Fruit fly (Drosophila melanogaster) whole organism, prepupa: ENCODE data around the gene Osbp.

Experiments used
- Blimp-1 ChIP-seq: fragments of 200-800 bp; sonication (Bioruptor generic); optimal IDR thresholded peaks from 3 replicates; lab custom pipeline; 2017; ENCODE audit warnings: missing biosample characterization, missing genetic modification characterization, mild to moderate bottlenecking, moderate library complexity, missing genetic modification reagents
- CG10631 ChIP-seq: fragments of 200-800 bp; sonication (Bioruptor generic); optimal IDR thresholded peaks from 2 replicates; lab custom pipeline; 2016; ENCODE audit warnings: missing biosample characterization, missing genetic modification characterization
- CG10669 ChIP-seq: fragments of 200-800 bp; sonication (Bioruptor generic); optimal IDR thresholded peaks from 3 replicates; lab custom pipeline; 2018; ENCODE audit warnings: missing biosample characterization, mild to moderate bottlenecking, missing genetic modification characterization, moderate library complexity
- CG11294 ChIP-seq: fragments of 200-800 bp; sonication (Bioruptor generic); IDR thresholded peaks from 2 replicates; pipeline ENCODE4 v1.3.6; 2022; ENCODE audit warnings: missing biosample characterization, missing genetic modification characterization
- CG11762 ChIP-seq: fragments of 200-800 bp; sonication (Bioruptor generic); optimal IDR thresholded peaks from 3 replicates; lab custom pipeline; 2016; ENCODE audit warnings: missing biosample characterization, missing genetic modification characterization; ENCODE audit not compliant: insufficient read depth
- CG11902 ChIP-seq: fragments of 200-800 bp; sonication (Bioruptor generic); optimal IDR thresholded peaks from 3 replicates; lab custom pipeline; 2016; ENCODE audit warnings: missing biosample characterization, missing genetic modification characterization
- CG15336 ChIP-seq: fragments of 200-800 bp; sonication (Bioruptor generic); IDR thresholded peaks from 2 replicates; pipeline ENCODE4 v1.3.6; 2022; ENCODE audit warnings: missing biosample characterization, missing genetic modification characterization
- CG1621 ChIP-seq: fragments of 200-800 bp; sonication (Bioruptor generic); optimal IDR thresholded peaks from 3 replicates; lab custom pipeline; 2018; ENCODE audit warnings: missing biosample characterization, mild to moderate bottlenecking, missing genetic modification characterization
- CG16779 ChIP-seq: fragments of 200-800 bp; sonication (Bioruptor generic); optimal IDR thresholded peaks from 3 replicates; lab custom pipeline; 2017; ENCODE audit warnings: missing biosample characterization, mild to moderate bottlenecking, missing genetic modification characterization
- CG3032 ChIP-seq: fragments of 200-800 bp; optimal IDR thresholded peaks from 2 replicates; lab custom pipeline; 2019; ENCODE audit warnings: missing biosample characterization, mild to moderate bottlenecking, missing genetic modification characterization, moderate library complexity
- CG32006 ChIP-seq: fragments of 200-800 bp; sonication (Bioruptor generic); optimal IDR thresholded peaks from 3 replicates; lab custom pipeline; 2017; ENCODE audit warnings: missing biosample characterization, mild to moderate bottlenecking, missing genetic modification characterization
- CG34406 ChIP-seq: fragments of 200-800 bp; sonication (Bioruptor generic); optimal IDR thresholded peaks from 3 replicates; lab custom pipeline; 2016; ENCODE audit warnings: missing biosample characterization, missing genetic modification characterization
- CG3919 ChIP-seq: fragments of 200-800 bp; sonication (Bioruptor generic); optimal IDR thresholded peaks from 3 replicates; lab custom pipeline; 2016; ENCODE audit warnings: missing biosample characterization, missing genetic modification characterization
- CG4318 ChIP-seq: fragments of 200-800 bp; sonication (Bioruptor generic); optimal IDR thresholded peaks from 3 replicates; lab custom pipeline; 2017; ENCODE audit warnings: missing biosample characterization, mild to moderate bottlenecking, missing genetic modification characterization
- CG6163 ChIP-seq: fragments of 200-800 bp; sonication (Bioruptor generic); IDR thresholded peaks from 3 replicates; pipeline ENCODE4 v1.3.6; 2022; ENCODE audit warnings: missing biosample characterization, missing genetic modification characterization
- CG6276 ChIP-seq: fragments of 200-800 bp; sonication (Bioruptor generic); optimal IDR thresholded peaks from 2 replicates; lab custom pipeline; 2017; ENCODE audit warnings: missing biosample characterization, mild to moderate bottlenecking, missing genetic modification characterization
- CG6792 ChIP-seq: fragments of 200-800 bp; sonication (Bioruptor generic); optimal IDR thresholded peaks from 3 replicates; lab custom pipeline; 2016; ENCODE audit warnings: missing biosample characterization, missing genetic modification characterization
- CG6854 ChIP-seq: fragments of 200-800 bp; sonication (Bioruptor generic); optimal IDR thresholded peaks from 2 replicates; lab custom pipeline; 2017; ENCODE audit warnings: missing biosample characterization, mild to moderate bottlenecking, missing genetic modification characterization
- CG7368 ChIP-seq: fragments of 200-800 bp; sonication (Bioruptor generic); optimal IDR thresholded peaks from 3 replicates; lab custom pipeline; 2016; ENCODE audit warnings: missing biosample characterization, missing genetic modification characterization
- CG8119 ChIP-seq: fragments of 200-800 bp; sonication (Bioruptor generic); IDR thresholded peaks from 3 replicates; pipeline ENCODE4 v1.3.6; 2022; ENCODE audit warnings: missing biosample characterization, missing genetic modification characterization
- CG8319 ChIP-seq: fragments of 200-800 bp; sonication (Bioruptor generic); optimal IDR thresholded peaks from 3 replicates; lab custom pipeline; 2016; ENCODE audit warnings: missing biosample characterization, missing genetic modification characterization
- CG8632 ChIP-seq: fragments of 200-800 bp; sonication (Bioruptor generic); optimal IDR thresholded peaks from 3 replicates; lab custom pipeline; 2016; ENCODE audit warnings: missing biosample characterization, missing genetic modification characterization
- CG9139 ChIP-seq: fragments of 200-800 bp; sonication (Bioruptor generic); optimal IDR thresholded peaks from 3 replicates; lab custom pipeline; 2017; ENCODE audit warnings: missing biosample characterization, mild to moderate bottlenecking, missing genetic modification characterization
- Eip75B ChIP-seq: fragments of 200-800 bp; sonication (Bioruptor generic); optimal IDR thresholded peaks from 3 replicates; lab custom pipeline; 2016; ENCODE audit warnings: missing biosample characterization, missing genetic modification characterization
- Eip78C ChIP-seq: fragments of 200-800 bp; sonication (Bioruptor generic); peaks from one replicate; lab custom pipeline; 2016; ENCODE audit warnings: missing biosample characterization, missing genetic modification characterization
- Eip93F ChIP-seq: fragments of 200-800 bp; sonication (Bioruptor generic); optimal IDR thresholded peaks from 2 replicates; lab custom pipeline; 2016; ENCODE audit warnings: missing biosample characterization, mild to moderate bottlenecking, missing genetic modification characterization
- Ets96B ChIP-seq: fragments of 200-800 bp; optimal IDR thresholded peaks from 2 replicates; lab custom pipeline; 2019; ENCODE audit warnings: missing biosample characterization, mild to moderate bottlenecking, missing genetic modification characterization, moderate library complexity
- Gug ChIP-seq: fragments of 200-800 bp; sonication (Bioruptor generic); IDR thresholded peaks from 2 replicates; pipeline ENCODE4 v1.3.6; 2022; ENCODE audit warnings: missing biosample characterization, missing genetic modification characterization
- Hr38 ChIP-seq: sonication (Bioruptor generic); optimal IDR thresholded peaks from 2 replicates; lab custom pipeline; 2016; ENCODE audit warnings: missing biosample characterization, missing genetic modification characterization
- Hr39 ChIP-seq: fragments of 200-800 bp; sonication (Bioruptor generic); optimal IDR thresholded peaks from 2 replicates; lab custom pipeline; 2016; ENCODE audit warnings: missing biosample characterization, missing genetic modification characterization
- Hr4 ChIP-seq: fragments of 200-800 bp; sonication (Bioruptor generic); optimal IDR thresholded peaks from 3 replicates; lab custom pipeline; 2016; ENCODE audit warnings: missing biosample characterization, missing genetic modification characterization
- Lpt ChIP-seq: fragments of 200-800 bp; sonication (Bioruptor generic); optimal IDR thresholded peaks from 3 replicates; lab custom pipeline; 2016; ENCODE audit warnings: missing biosample characterization, missing genetic modification characterization
- Met ChIP-seq: fragments of 200-800 bp; sonication (Bioruptor generic); optimal IDR thresholded peaks from 3 replicates; lab custom pipeline; 2016; ENCODE audit warnings: missing biosample characterization, missing genetic modification characterization
- OdsH ChIP-seq: fragments of 200-800 bp; sonication (Bioruptor generic); optimal IDR thresholded peaks from 3 replicates; lab custom pipeline; 2016; ENCODE audit warnings: missing biosample characterization, missing genetic modification characterization
- Sox102F ChIP-seq: fragments of 200-800 bp; sonication (Bioruptor generic); optimal IDR thresholded peaks from 2 replicates; lab custom pipeline; 2016; ENCODE audit warnings: missing biosample characterization, mild to moderate bottlenecking, missing genetic modification characterization
- Sox14 ChIP-seq: fragments of 200-800 bp; sonication (Bioruptor generic); optimal IDR thresholded peaks from 3 replicates; lab custom pipeline; 2016; ENCODE audit warnings: missing biosample characterization, missing genetic modification characterization
- Sox15 ChIP-seq: fragments of 200-800 bp; sonication (Bioruptor generic); optimal IDR thresholded peaks from 3 replicates; lab custom pipeline; 2016; ENCODE audit warnings: missing biosample characterization, missing genetic modification characterization
- achi ChIP-seq: fragments of 200-800 bp; sonication (Bioruptor generic); optimal IDR thresholded peaks from 3 replicates; lab custom pipeline; 2016; ENCODE audit warnings: missing biosample characterization, missing genetic modification characterization
- acj6 ChIP-seq: fragments of 200-800 bp; sonication (Bioruptor generic); optimal IDR thresholded peaks from 3 replicates; lab custom pipeline; 2016; ENCODE audit warnings: missing biosample characterization, missing genetic modification characterization
- cyc ChIP-seq: fragments of 200-800 bp; sonication (Bioruptor generic); optimal IDR thresholded peaks from 3 replicates; lab custom pipeline; 2016; ENCODE audit warnings: missing biosample characterization, missing genetic modification characterization
- dac ChIP-seq: fragments of 200-800 bp; sonication (Bioruptor generic); optimal IDR thresholded peaks from 2 replicates; lab custom pipeline; 2017; ENCODE audit warnings: missing biosample characterization, mild to moderate bottlenecking, missing genetic modification characterization
- dsx ChIP-seq: fragments of 200-800 bp; optimal IDR thresholded peaks from 3 replicates; lab custom pipeline; 2019; ENCODE audit warnings: missing biosample characterization, mild to moderate bottlenecking, missing genetic modification characterization, moderate library complexity; ENCODE audit not compliant: poor library complexity, severe bottlenecking
- eg ChIP-seq: fragments of 200-800 bp; sonication (Bioruptor generic); IDR thresholded peaks from 3 replicates; pipeline ENCODE4 v1.3.6; 2022; ENCODE audit warnings: missing biosample characterization, missing genetic modification characterization
- esn ChIP-seq: fragments of 200-800 bp; sonication (Bioruptor generic); optimal IDR thresholded peaks from 2 replicates; lab custom pipeline; 2016; ENCODE audit warnings: missing biosample characterization, mild to moderate bottlenecking, missing genetic modification characterization, moderate library complexity
- fd85E ChIP-seq: fragments of 200-800 bp; sonication (Bioruptor generic); optimal IDR thresholded peaks from 3 replicates; lab custom pipeline; 2016; ENCODE audit warnings: missing biosample characterization, missing genetic modification characterization
- fkh ChIP-seq: fragments of 200-800 bp; sonication (Bioruptor generic); optimal IDR thresholded peaks from 3 replicates; lab custom pipeline; 2017; ENCODE audit warnings: missing biosample characterization, mild to moderate bottlenecking, missing genetic modification characterization, moderate library complexity
- net ChIP-seq: fragments of 200-800 bp; sonication (Bioruptor generic); optimal IDR thresholded peaks from 3 replicates; lab custom pipeline; 2016; ENCODE audit warnings: missing biosample characterization, missing genetic modification characterization
- pdm3 ChIP-seq: fragments of 200-800 bp; sonication (Bioruptor generic); optimal IDR thresholded peaks from 3 replicates; lab custom pipeline; 2016; ENCODE audit warnings: missing biosample characterization, missing genetic modification characterization
- salr ChIP-seq, 2 experiments: fragments of 200-800 bp; sonication (Bioruptor generic); optimal IDR thresholded peaks; 3 replicates each; lab custom pipeline; 2016 to 2018; ENCODE audit warnings: missing biosample characterization in 2 of 2, missing genetic modification characterization in 2 of 2, mild to moderate bottlenecking in 1 of 2
- spab ChIP-seq: fragments of 200-800 bp; sonication (Bioruptor generic); optimal IDR thresholded peaks from 2 replicates; lab custom pipeline; 2017; ENCODE audit warnings: missing biosample characterization, mild to moderate bottlenecking, missing genetic modification characterization, missing genetic modification reagents
- ss ChIP-seq, 2 experiments: fragments of 200-800 bp; sonication (Bioruptor generic); optimal IDR thresholded peaks; 2 replicates in 1 of 2; 3 replicates in 1 of 2; lab custom pipeline; 2017 to 2018; ENCODE audit warnings: mild to moderate bottlenecking in 2 of 2, missing biosample characterization in 2 of 2, missing genetic modification characterization in 2 of 2, moderate library complexity in 1 of 2
- svp ChIP-seq: fragments of 200-800 bp; sonication (Bioruptor generic); peaks from one replicate; lab custom pipeline; 2016; ENCODE audit warnings: missing biosample characterization, missing genetic modification characterization
- topi ChIP-seq: fragments of 200-800 bp; sonication (Bioruptor generic); optimal IDR thresholded peaks from 3 replicates; lab custom pipeline; 2016; ENCODE audit warnings: missing biosample characterization, missing genetic modification characterization

Gene Osbp

dm6 chr3R:24910097-24910496, 27.9 kb downstream of the Osbp start:
- TF ChIP-seq CG3032 (tag; lab: Kevin White, UChicago) = no peak
- peak; percentile 85 for TF ChIP-seq Eip78C (GFP tag; lab: Kevin White, UChicago)
- no peak for TF ChIP-seq Sox14
- peak; percentile 56 for TF ChIP-seq dac (GFP tag; lab: Kevin White, UChicago)
- peak; percentile 77 for TF ChIP-seq CG6163
- no peak for TF ChIP-seq Met (GFP tag; lab: Kevin White, UChicago)
- TF ChIP-seq achi (GFP tag; lab: Kevin White, UChicago) = peak; percentile 50
- TF ChIP-seq CG34406 (GFP tag; lab: Kevin White, UChicago) = peak; percentile 28
- no peak for TF ChIP-seq Sox102F
- peak; percentile 53; the same call in 1 of the 2 replicates for TF ChIP-seq Gug (GFP tag; lab: Robert Waterston, UW)
- peak; percentile 56 for TF ChIP-seq CG3919
- peak; percentile 45 for TF ChIP-seq CG10631 (GFP tag; lab: Kevin White, UChicago)
- no peak for TF ChIP-seq esn (GFP tag; lab: Kevin White, UChicago)
- TF ChIP-seq CG8319 (GFP tag; lab: Kevin White, UChicago) = no peak
- no peak for TF ChIP-seq Hr39
- peak; percentile 79 for TF ChIP-seq CG32006 (GFP tag; lab: Kevin White, UChicago)
- TF ChIP-seq CG1621 (tag; lab: Kevin White, UChicago) = no peak
- TF ChIP-seq spab (GFP tag; lab: Kevin White, UChicago) = no peak
- peak; percentile 4 for TF ChIP-seq CG7368 (GFP tag; lab: Kevin White, UChicago)
- peak; percentile 86 for TF ChIP-seq CG8119 (GFP tag; lab: Robert Waterston, UW)
- TF ChIP-seq svp = no peak
- no peak for TF ChIP-seq Blimp-1 (GFP tag; lab: Kevin White, UChicago)
- TF ChIP-seq CG11294 = peak; percentile 60
- TF ChIP-seq CG6854 (GFP tag; lab: Kevin White, UChicago) = no peak
- TF ChIP-seq Eip93F (GFP tag; lab: Kevin White, UChicago) = no peak
- TF ChIP-seq CG9139 (GFP tag; lab: Kevin White, UChicago) = no peak
- no peak for TF ChIP-seq dsx (GFP tag; lab: Kevin White, UChicago)
- peak; percentile 2 for TF ChIP-seq CG8632 (GFP tag; lab: Kevin White, UChicago)
- no peak for TF ChIP-seq Hr38
- no peak for TF ChIP-seq fkh
- no peak for TF ChIP-seq topi (GFP tag; lab: Kevin White, UChicago)
- TF ChIP-seq CG11762 = peak; percentile 43
- peak; percentile 39 for TF ChIP-seq acj6
- peak; percentile 12 for TF ChIP-seq CG6792
- peak; percentile 84 for TF ChIP-seq CG15336 (GFP tag; lab: Robert Waterston, UW)
- peak; percentile 84 for TF ChIP-seq Hr4
- peak; percentile 21 for TF ChIP-seq CG11902
- TF ChIP-seq cyc = no peak
- no peak for TF ChIP-seq fd85E (GFP tag; lab: Kevin White, UChicago)
- no peak for TF ChIP-seq CG16779 (tag; lab: Kevin White, UChicago)
- no peak for TF ChIP-seq Eip75B (GFP tag; lab: Kevin White, UChicago)
- no peak for TF ChIP-seq Ets96B (tag; lab: Kevin White, UChicago)
- peak; percentile 73 for TF ChIP-seq CG6276
- peak; percentile 92 for TF ChIP-seq eg
- TF ChIP-seq CG4318 (GFP tag; lab: Kevin White, UChicago) = peak; percentile 59
- TF ChIP-seq net (GFP tag; lab: Kevin White, UChicago) = peak; percentile 69
- TF ChIP-seq Lpt (GFP tag; lab: Kevin White, UChicago) = peak; percentile 47
- TF ChIP-seq Sox15 = no peak
- peak; percentile 52 for TF ChIP-seq pdm3 (GFP tag; lab: Kevin White, UChicago)
- peak; percentile 60 for TF ChIP-seq OdsH (GFP tag; lab: Kevin White, UChicago)
- TF ChIP-seq ss (GFP tag; optimal IDR thresholded peaks at IDR 0.05; lab: Kevin White, UChicago) = no peak
- no peak for TF ChIP-seq salr (GFP tag; optimal IDR thresholded peaks at IDR 0.05; lab: Kevin White, UChicago)
- peak; percentile 24 for TF ChIP-seq CG10669 (GFP tag; lab: Kevin White, UChicago)
